Fruit fly (Drosophila melanogaster) whole organism, adult: Measurements from ENCODE around the gene ZnT33D.

ENCODE experiments used
- CG11617 ChIP-seq: fragments of 200-800 bp; sonication (Bioruptor generic); optimal IDR thresholded peaks from 2 replicates; lab custom pipeline; 2017; ENCODE audit warnings: mild to moderate bottlenecking, missing biosample characterization, missing genetic modification reagents, missing genetic modification characterization
- CG1620 ChIP-seq: fragments of 200-800 bp; sonication (Bioruptor generic); optimal IDR thresholded peaks from 2 replicates; lab custom pipeline; 2016; ENCODE audit warnings: missing biosample characterization, missing genetic modification characterization
- CG5204 ChIP-seq: fragments of 200-800 bp; sonication (Bioruptor generic); optimal IDR thresholded peaks from 2 replicates; lab custom pipeline; 2016; ENCODE audit warnings: missing biosample characterization, missing genetic modification characterization
- Hr96 ChIP-seq: fragments of 200-800 bp; sonication (Bioruptor generic); optimal IDR thresholded peaks from 2 replicates; lab custom pipeline; 2016; ENCODE audit warnings: missing biosample characterization, missing genetic modification characterization
- kay ChIP-seq: fragments of 200-800 bp; sonication (Bioruptor generic); peaks from one replicate; lab custom pipeline; 2016; ENCODE audit warnings: missing biosample characterization, missing genetic modification characterization, borderline replicate concordance
- pad ChIP-seq: fragments of 200-800 bp; sonication (Bioruptor generic); optimal IDR thresholded peaks from 3 replicates; lab custom pipeline; 2017; ENCODE audit warnings: missing biosample characterization, missing genetic modification characterization, mild to moderate bottlenecking, moderate library complexity, missing genetic modification reagents
- tj ChIP-seq: fragments of 200-800 bp; sonication (Bioruptor generic); optimal IDR thresholded peaks from 3 replicates; lab custom pipeline; 2017; ENCODE audit warnings: missing biosample characterization, mild to moderate bottlenecking, missing genetic modification characterization, moderate library complexity

DNA sequence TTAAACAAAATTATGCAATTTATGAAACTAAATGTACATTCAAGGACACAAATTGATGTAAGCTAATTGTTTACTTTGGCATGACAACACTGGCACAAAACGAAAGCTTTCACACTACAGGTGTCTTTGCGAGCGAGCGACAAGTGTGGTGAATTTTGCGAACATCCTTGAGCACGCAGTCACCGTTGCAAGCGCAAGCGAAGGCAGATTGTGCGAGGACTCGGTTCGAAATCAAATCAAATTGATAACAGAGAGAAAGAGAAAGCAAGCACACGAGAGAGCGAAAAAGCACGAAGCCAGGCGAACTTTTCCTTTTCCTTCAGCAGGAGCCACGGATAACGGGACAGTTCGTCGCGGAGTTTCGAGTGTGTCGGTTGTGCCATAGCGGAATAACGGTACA lies 21.6 kb upstream of the ZnT33D start, which contains the start of gene CG31760:
- TF ChIP-seq Hr96 (GFP tag; lab: Kevin White, UChicago) (no peak), CG1620 (GFP tag; lab: Kevin White, UChicago) (no peak), pad (GFP tag; lab: Kevin White, UChicago) (no peak), tj (GFP tag; lab: Kevin White, UChicago) (no peak), kay (no peak), CG5204 (GFP tag; lab: Kevin White, UChicago) (no peak), CG11617 (GFP tag; lab: Kevin White, UChicago) (no peak)
